Worm (Caenorhabditis elegans): ENCODE measurements around the gene C40C9.4.
A peak's percentile ranks its signal among the peaks of the same experiment; 100 is the strongest.

The C40C9.4 gene

ce11 chrX:13655769-13656168 is 4.9 kb downstream of the C40C9.4 start:
- TF ChIP-seq unc-55 (GFP tag; optimal IDR thresholded peaks at IDR 0.05) (no peak), gmeb-1 (tag; optimal IDR thresholded peaks at IDR 0.05) (peak; percentile 28), nhr-21 (tag; optimal IDR thresholded peaks at IDR 0.05) (no peak), sma-9 (GFP tag; optimal IDR thresholded peaks at IDR 0.05) (peak; percentile 7), sma-9 (tag; optimal IDR thresholded peaks at IDR 0.05) (no peak), lsy-2 (tag; optimal IDR thresholded peaks at IDR 0.05) (peak in 1 of 2 experiments; percentile 4)

ce11 chrX:13660206-13660605 is 9.3 kb downstream of the C40C9.4 start, which contains the start of gene C04A11.1:
Gene C04A11.1, plus strand, starts transcription at chrX:13660506.
- TF ChIP-seq sem-4 (tag; optimal IDR thresholded peaks at IDR 0.05) (no peak), nhr-77 (tag; optimal IDR thresholded peaks at IDR 0.05) (no peak), lin-39 (tag; optimal IDR thresholded peaks at IDR 0.05) (no peak), mbf-1 (tag; optimal IDR thresholded peaks at IDR 0.05) (no peak), Y55F3AM.14 (GFP tag; optimal IDR thresholded peaks at IDR 0.05) (no peak), nhr-10 (tag; optimal IDR thresholded peaks at IDR 0.05) (no peak), crh-2 (tag; optimal IDR thresholded peaks at IDR 0.05) (no peak), nhr-25 (tag; optimal IDR thresholded peaks at IDR 0.05) (no peak), lsy-2 (tag; optimal IDR thresholded peaks at IDR 0.05) (no peak), elt-1 (tag; optimal IDR thresholded peaks at IDR 0.05) (no peak)

ce11 chrX:13663641-13664633 is 13.0 kb downstream of the C40C9.4 start, which contains the start of gene C04A11.5:
Gene C04A11.5, plus strand, starts transcription at chrX:13664583.
- TF ChIP-seq sma-9 (GFP tag; optimal IDR thresholded peaks at IDR 0.05) (peak; percentile 80), sma-9 (tag; optimal IDR thresholded peaks at IDR 0.05) (no peak), nhr-129 (tag; optimal IDR thresholded peaks at IDR 0.05) (peak; percentile 23), blmp-1 (tag; optimal IDR thresholded peaks at IDR 0.05; ENCODE audit: insufficient read depth) (peak; percentile 36), nhr-21 (tag; optimal IDR thresholded peaks at IDR 0.05) (peak; percentile 38), ztf-11 (tag; optimal IDR thresholded peaks at IDR 0.05) (no peak), gmeb-1 (tag; optimal IDR thresholded peaks at IDR 0.05) (no peak), nhr-25 (tag; optimal IDR thresholded peaks at IDR 0.05) (peak; percentile 61), unc-55 (GFP tag; optimal IDR thresholded peaks at IDR 0.05) (no peak), sma-3 (GFP tag; optimal IDR thresholded peaks at IDR 0.05) (peak; percentile 28), peb-1 (tag; optimal IDR thresholded peaks at IDR 0.05) (no peak)

ce11 chrX:13665447-13665846 is 14.5 kb downstream of the C40C9.4 start:
- peak; percentile 85 for TF ChIP-seq nhr-21 (tag; optimal IDR thresholded peaks at IDR 0.05)
- TF ChIP-seq mdl-1 (tag; optimal IDR thresholded peaks at IDR 0.05): peak in 1 of 2 experiments; percentile 2
- no peak for TF ChIP-seq mbf-1 (tag; optimal IDR thresholded peaks at IDR 0.05)
- TF ChIP-seq Y55F3AM.14 (GFP tag; optimal IDR thresholded peaks at IDR 0.05): peak; percentile 80
- peak; percentile 25 for TF ChIP-seq nhr-12 (tag; optimal IDR thresholded peaks at IDR 0.05)
- TF ChIP-seq ceh-16 (tag; optimal IDR thresholded peaks at IDR 0.05): peak; percentile 14
- TF ChIP-seq sma-9 (GFP tag; optimal IDR thresholded peaks at IDR 0.05): peak; percentile 94
- no peak for TF ChIP-seq sma-9 (tag; optimal IDR thresholded peaks at IDR 0.05)
- no peak for TF ChIP-seq skn-1 (tag; optimal IDR thresholded peaks at IDR 0.05)
- peak; percentile 79 for TF ChIP-seq C34F6.9 (tag; optimal IDR thresholded peaks at IDR 0.05)
- peak; percentile 86 for TF ChIP-seq sma-3 (GFP tag; optimal IDR thresholded peaks at IDR 0.05)
- TF ChIP-seq ceh-82 (tag; optimal IDR thresholded peaks at IDR 0.05): peak; percentile 18
- TF ChIP-seq F13H6.1 (tag; optimal IDR thresholded peaks at IDR 0.05): peak; percentile 86
- no peak for TF ChIP-seq aly-2 (tag; optimal IDR thresholded peaks at IDR 0.05)
- peak; percentile 69 for TF ChIP-seq unc-55 (GFP tag; optimal IDR thresholded peaks at IDR 0.05)
- peak; percentile 60 to 65 for TF ChIP-seq lsy-2 (tag; optimal IDR thresholded peaks at IDR 0.05)
- peak; percentile 73 for TF ChIP-seq nhr-11 (tag; optimal IDR thresholded peaks at IDR 0.05)
- no peak for TF ChIP-seq nhr-23 (tag; optimal IDR thresholded peaks at IDR 0.05)
- no peak for TF ChIP-seq nhr-237 (tag; optimal IDR thresholded peaks at IDR 0.05)
- TF ChIP-seq unc-62 (GFP tag; optimal IDR thresholded peaks at IDR 0.05): no peak
- TF ChIP-seq nhr-10 (tag; optimal IDR thresholded peaks at IDR 0.05): peak; percentile 52
- TF ChIP-seq nhr-129 (tag; optimal IDR thresholded peaks at IDR 0.05): peak; percentile 95
- no peak for TF ChIP-seq ZK546.5 (tag; optimal IDR thresholded peaks at IDR 0.05)
- TF ChIP-seq nhr-77 (tag; optimal IDR thresholded peaks at IDR 0.05): peak; percentile 20
- no peak for TF ChIP-seq elt-3 (tag; optimal IDR thresholded peaks at IDR 0.05)
- TF ChIP-seq unc-39 (tag; optimal IDR thresholded peaks at IDR 0.05): peak; percentile 18
- no peak for TF ChIP-seq R02D3.7 (tag; optimal IDR thresholded peaks at IDR 0.05)
- peak; percentile 52 for TF ChIP-seq sem-4 (tag; optimal IDR thresholded peaks at IDR 0.05)
- TF ChIP-seq nhr-25 (tag; optimal IDR thresholded peaks at IDR 0.05): no peak
- TF ChIP-seq lin-11 (tag; optimal IDR thresholded peaks at IDR 0.05): peak; percentile 78
- peak; percentile 58 for TF ChIP-seq snpc-4 (tag; optimal IDR thresholded peaks at IDR 0.05)
- peak; percentile 60 for TF ChIP-seq nhr-6 (tag; optimal IDR thresholded peaks at IDR 0.05)
- no peak for TF ChIP-seq alr-1 (tag; optimal IDR thresholded peaks at IDR 0.05)
- peak; percentile 85 for TF ChIP-seq crh-2 (tag; optimal IDR thresholded peaks at IDR 0.05)
- TF ChIP-seq fos-1 (tag; optimal IDR thresholded peaks at IDR 0.05): peak; percentile 65
- peak; percentile 84 for TF ChIP-seq egl-27 (tag; optimal IDR thresholded peaks at IDR 0.05)
- peak; percentile 21 for TF ChIP-seq ztf-4 (tag; optimal IDR thresholded peaks at IDR 0.05)

Measured in whole organism, L2 larva.